Worm (Caenorhabditis elegans): ENCODE results near the gene sre-10.

The sre-10 gene

ce11 chrV:7136859-7137258, 4.5 kb downstream of the sre-10 start:
- TF ChIP-seq mdl-1 (tag; optimal IDR thresholded peaks at IDR 0.05) (no peak), eor-1 (tag; optimal IDR thresholded peaks at IDR 0.05) (no peak), ZK546.5 (tag; optimal IDR thresholded peaks at IDR 0.05) (no peak), snpc-4 (tag; optimal IDR thresholded peaks at IDR 0.05) (no peak), nfya-1 (tag; optimal IDR thresholded peaks at IDR 0.05; ENCODE audit: insufficient read depth) (no peak), nhr-76 (tag; optimal IDR thresholded peaks at IDR 0.05) (no peak)

- no peak for TF ChIP-seq fkh-2 (tag; optimal IDR thresholded peaks at IDR 0.05)
These were observed 6.0 kb downstream of the sre-10 start, which contains the start of gene str-112 for ce11 chrV:7138320-7138719. TSS of gene str-112 (minus strand) at chrV:7138420.

- TF ChIP-seq pqm-1 (tag; optimal IDR thresholded peaks at IDR 0.05) (peak; percentile 7), skn-1 (tag; optimal IDR thresholded peaks at IDR 0.05) (no peak), daf-12 (tag; optimal IDR thresholded peaks at IDR 0.05) (no peak), ceh-82 (tag; optimal IDR thresholded peaks at IDR 0.05) (no peak)
These were observed 8.0 kb downstream of the sre-10 start for ce11 chrV:7140368-7140767.

ce11 chrV:7141864-7142263, 9.5 kb downstream of the sre-10 start, which contains the start of gene ugt-40:
TSS of gene ugt-40 (minus strand) at chrV:7141964.
- no peak for TF ChIP-seq sea-2 (GFP tag; optimal IDR thresholded peaks at IDR 0.05)
- TF ChIP-seq nhr-28 (tag; optimal IDR thresholded peaks at IDR 0.05), result no peak
- no peak for TF ChIP-seq ceh-82 (tag; optimal IDR thresholded peaks at IDR 0.05)
- no peak for TF ChIP-seq fos-1 (tag; optimal IDR thresholded peaks at IDR 0.05)
- no peak for TF ChIP-seq egl-27 (tag; optimal IDR thresholded peaks at IDR 0.05)
- TF ChIP-seq aly-2 (tag; optimal IDR thresholded peaks at IDR 0.05), result no peak
- TF ChIP-seq unc-39 (tag; optimal IDR thresholded peaks at IDR 0.05), result no peak
- no peak for TF ChIP-seq ZK546.5 (tag; optimal IDR thresholded peaks at IDR 0.05)
- no peak for TF ChIP-seq mdl-1 (tag; optimal IDR thresholded peaks at IDR 0.05)
- no peak for TF ChIP-seq egl-5 (tag; optimal IDR thresholded peaks at IDR 0.05)
- TF ChIP-seq lin-15B (tag; optimal IDR thresholded peaks at IDR 0.05), result no peak
- no peak for TF ChIP-seq elt-3 (tag; optimal IDR thresholded peaks at IDR 0.05)

ce11 chrV:7142661-7143060, 10.3 kb downstream of the sre-10 start:
- TF ChIP-seq pqm-1 (tag; optimal IDR thresholded peaks at IDR 0.05) (peak; percentile 46), nhr-237 (tag; optimal IDR thresholded peaks at IDR 0.05) (no peak), elt-2 (tag; optimal IDR thresholded peaks at IDR 0.05) (peak; percentile 33), unc-39 (tag; optimal IDR thresholded peaks at IDR 0.05) (no peak), snpc-4 (tag; optimal IDR thresholded peaks at IDR 0.05) (peak; percentile 68)

ce11 chrV:7145250-7145850, 13.0 kb downstream of the sre-10 start, which contains the start of gene ugt-37:
TSS of gene ugt-37 (minus strand) at chrV:7145318.
- TF ChIP-seq tbx-2 (tag; optimal IDR thresholded peaks at IDR 0.05) (no peak), elt-2 (tag; optimal IDR thresholded peaks at IDR 0.05) (peak; percentile 33), unc-62 (GFP tag; optimal IDR thresholded peaks at IDR 0.05) (no peak), ceh-9 (tag; optimal IDR thresholded peaks at IDR 0.05) (no peak)

ce11 chrV:7147370-7147769, 15.0 kb downstream of the sre-10 start, which contains the start of gene ugt-38:
TSS of gene ugt-38 (minus strand) at chrV:7147470.
- TF ChIP-seq unc-39 (tag; optimal IDR thresholded peaks at IDR 0.05), result no peak
- TF ChIP-seq hmg-11 (tag; optimal IDR thresholded peaks at IDR 0.05), result no peak
- no peak for TF ChIP-seq ceh-9 (tag; optimal IDR thresholded peaks at IDR 0.05)
- no peak for TF ChIP-seq nhr-237 (tag; optimal IDR thresholded peaks at IDR 0.05)
- no peak for TF ChIP-seq sea-2 (GFP tag; optimal IDR thresholded peaks at IDR 0.05)
- TF ChIP-seq nhr-77 (tag; optimal IDR thresholded peaks at IDR 0.05), result no peak
- TF ChIP-seq ceh-28 (tag; optimal IDR thresholded peaks at IDR 0.05), result no peak

ce11 chrV:7150570-7150969, 18.2 kb downstream of the sre-10 start, which contains the start of gene F10D2.8:
TSS of gene F10D2.8 (minus strand) at chrV:7150714.
- peak; percentile 21 for TF ChIP-seq jun-1 (tag; optimal IDR thresholded peaks at IDR 0.05)
- TF ChIP-seq unc-39 (tag; optimal IDR thresholded peaks at IDR 0.05), result no peak
- peak; percentile 35 for TF ChIP-seq pha-4 (tag; optimal IDR thresholded peaks at IDR 0.05)
- peak; percentile 95 for TF ChIP-seq pqm-1 (tag; optimal IDR thresholded peaks at IDR 0.05)
- TF ChIP-seq elt-2 (tag; optimal IDR thresholded peaks at IDR 0.05), result peak; percentile 89

All from whole organism, L3 larva.